Worm (Caenorhabditis elegans) whole organism, L4 larva: ENCODE results near the gene tbb-6.

ENCODE experiments used
- R02D3.7 ChIP-seq: fragments of 150-350 bp; sonication (generic microtip); optimal IDR thresholded peaks from 3 replicates; lab custom pipeline; 2014; ENCODE audit warnings: missing biosample characterization, missing genetic modification characterization
- ZK546.5 ChIP-seq, 2 experiments: sonication (generic microtip); optimal IDR thresholded peaks; 2 replicates each; lab custom pipeline; 2017; ENCODE audit warnings: missing biosample characterization in 2 of 2, missing genetic modification characterization in 2 of 2
- mdl-1 ChIP-seq, 2 experiments: fragments of 150-350 bp in 1 of 2; sonication (generic microtip) in 1 of 2; optimal IDR thresholded peaks; 2 replicates each; lab custom pipeline; 2014 to 2017; ENCODE audit warnings: missing biosample characterization in 2 of 2, missing genetic modification characterization in 2 of 2

- TF ChIP-seq mdl-1 (tag; optimal IDR thresholded peaks at IDR 0.05; lab: Kevin White, UChicago) = no peak
- TF ChIP-seq R02D3.7 = no peak
- no peak for TF ChIP-seq ZK546.5 (tag; optimal IDR thresholded peaks at IDR 0.05; lab: Kevin White, UChicago)
Observed at ce11 chrV:12213027-12213426, 48.3 kb upstream of the tbb-6 start, which contains the start of gene vab-8.
